Worm (Caenorhabditis elegans) whole organism, mixed stage, embryonic: ENCODE results near the gene rfc-1.

ENCODE experiments used
- M03D4.4 ChIP-seq: sonication (generic microtip); optimal IDR thresholded peaks from 2 replicates; lab custom pipeline; 2017; ENCODE audit warnings: mild to moderate bottlenecking, missing genetic modification characterization, missing compliant biosample characterization
- bed-3 ChIP-seq: fragments of 200-800 bp; sonication (Bioruptor generic); optimal IDR thresholded peaks from 3 replicates; lab custom pipeline; 2018; ENCODE audit warnings: mild to moderate bottlenecking, missing genetic modification characterization, moderate library complexity, missing compliant biosample characterization
- blmp-1 ChIP-seq: fragments of 150-350 bp; optimal IDR thresholded peaks from 2 replicates; lab custom pipeline; 2014; ENCODE audit warnings: missing biosample characterization, missing genetic modification characterization
- ceh-43 ChIP-seq: fragments of 200-800 bp; sonication (Bioruptor generic); optimal IDR thresholded peaks from 2 replicates; lab custom pipeline; 2018; ENCODE audit warnings: mild to moderate bottlenecking, missing genetic modification characterization, moderate library complexity, missing compliant biosample characterization
- ceh-83 ChIP-seq: fragments of 200-800 bp; sonication (Bioruptor generic); optimal IDR thresholded peaks from 2 replicates; lab custom pipeline; 2018; ENCODE audit warnings: mild to moderate bottlenecking, missing genetic modification characterization, missing compliant biosample characterization
- ces-1 ChIP-seq: fragments of 150-350 bp; optimal IDR thresholded peaks from 2 replicates; lab custom pipeline; 2014; ENCODE audit warnings: missing biosample characterization, missing genetic modification reagents, missing genetic modification characterization
- cnd-1 ChIP-seq: fragments of 200-800 bp; sonication (Bioruptor generic); optimal IDR thresholded peaks from 2 replicates; lab custom pipeline; 2018; ENCODE audit warnings: mild to moderate bottlenecking, missing genetic modification characterization, missing compliant biosample characterization
- drap-1 ChIP-seq: fragments of 200-800 bp; sonication (Bioruptor generic); optimal IDR thresholded peaks from 3 replicates; lab custom pipeline; 2018; ENCODE audit warnings: mild to moderate bottlenecking, missing genetic modification characterization, missing compliant biosample characterization
- elt-1 ChIP-seq: sonication (generic microtip); optimal IDR thresholded peaks from 2 replicates; lab custom pipeline; 2017; ENCODE audit warnings: missing genetic modification characterization, mild to moderate bottlenecking, missing compliant biosample characterization, antibody characterized with exemption, moderate library complexity, borderline replicate concordance; ENCODE audit not compliant: insufficient read depth
- flh-1 ChIP-seq: fragments of 200-800 bp; sonication (Bioruptor generic); optimal IDR thresholded peaks from 2 replicates; lab custom pipeline; 2018; ENCODE audit warnings: mild to moderate bottlenecking, missing genetic modification characterization, moderate library complexity, missing compliant biosample characterization
- lin-13 ChIP-seq: fragments of 150-350 bp; optimal IDR thresholded peaks from 2 replicates; lab custom pipeline; 2014; ENCODE audit warnings: missing biosample characterization, missing genetic modification characterization
- lin-32 ChIP-seq: fragments of 200-800 bp; sonication (Bioruptor generic); optimal IDR thresholded peaks from 2 replicates; lab custom pipeline; 2018; ENCODE audit warnings: mild to moderate bottlenecking, missing genetic modification characterization, missing compliant biosample characterization
- lsy-2 ChIP-seq: fragments of 150-350 bp; optimal IDR thresholded peaks from 2 replicates; lab custom pipeline; 2014; ENCODE audit warnings: missing biosample characterization, missing genetic modification characterization
- mep-1 ChIP-seq: fragments of 150-350 bp; optimal IDR thresholded peaks from 2 replicates; lab custom pipeline; 2017; ENCODE audit warnings: missing biosample characterization, missing genetic modification reagents, missing genetic modification characterization, inconsistent platforms
- mls-2 ChIP-seq: sonication (generic microtip); optimal IDR thresholded peaks from 2 replicates; lab custom pipeline; 2016; ENCODE audit warnings: mild to moderate bottlenecking, missing genetic modification characterization, moderate library complexity, missing compliant biosample characterization
- nhr-12 ChIP-seq: fragments of 150-350 bp; optimal IDR thresholded peaks from 2 replicates; lab custom pipeline; 2014; ENCODE audit warnings: missing biosample characterization, missing genetic modification characterization
- nhr-2 ChIP-seq: fragments of 150-350 bp; optimal IDR thresholded peaks from 2 replicates; lab custom pipeline; 2014; ENCODE audit warnings: missing biosample characterization, missing genetic modification characterization
- nhr-237 ChIP-seq: fragments of 150-350 bp; optimal IDR thresholded peaks from 2 replicates; lab custom pipeline; 2014; ENCODE audit warnings: missing biosample characterization, missing genetic modification characterization
- nhr-28 ChIP-seq: fragments of 150-350 bp; optimal IDR thresholded peaks from 2 replicates; lab custom pipeline; 2014; ENCODE audit warnings: missing biosample characterization, missing genetic modification characterization
- nhr-76 ChIP-seq: sonication (generic microtip); optimal IDR thresholded peaks from 2 replicates; lab custom pipeline; 2017; ENCODE audit warnings: missing biosample characterization, missing genetic modification characterization
- sem-2 ChIP-seq: fragments of 200-800 bp; sonication (Bioruptor generic); optimal IDR thresholded peaks from 2 replicates; lab custom pipeline; 2018; ENCODE audit warnings: mild to moderate bottlenecking, missing genetic modification characterization, missing compliant biosample characterization
- snpc-4 ChIP-seq: fragments of 150-350 bp; optimal IDR thresholded peaks from 2 replicates; lab custom pipeline; 2014; ENCODE audit warnings: missing biosample characterization, missing genetic modification characterization
- sptf-1 ChIP-seq: sonication (generic microtip); optimal IDR thresholded peaks from 2 replicates; lab custom pipeline; 2017; ENCODE audit warnings: mild to moderate bottlenecking, missing genetic modification characterization, moderate library complexity, missing compliant biosample characterization
- tbx-8 ChIP-seq: fragments of 200-800 bp; sonication (Bioruptor generic); optimal IDR thresholded peaks from 2 replicates; lab custom pipeline; 2018; ENCODE audit warnings: mild to moderate bottlenecking, missing genetic modification characterization, moderate library complexity, missing compliant biosample characterization
- unc-120 ChIP-seq: sonication (generic microtip); optimal IDR thresholded peaks from 2 replicates; lab custom pipeline; 2017; ENCODE audit warnings: missing genetic modification characterization, missing compliant biosample characterization; ENCODE audit not compliant: poor library complexity, severe bottlenecking
- unc-62 ChIP-seq: fragments of 150-350 bp; optimal IDR thresholded peaks from 2 replicates; lab custom pipeline; 2014; ENCODE audit warnings: missing biosample characterization, missing genetic modification reagents, missing genetic modification characterization
- zip-8 ChIP-seq: fragments of 150-350 bp; optimal IDR thresholded peaks from 2 replicates; lab custom pipeline; 2014; ENCODE audit warnings: missing biosample characterization, missing genetic modification characterization

The rfc-1 gene

DNA sequence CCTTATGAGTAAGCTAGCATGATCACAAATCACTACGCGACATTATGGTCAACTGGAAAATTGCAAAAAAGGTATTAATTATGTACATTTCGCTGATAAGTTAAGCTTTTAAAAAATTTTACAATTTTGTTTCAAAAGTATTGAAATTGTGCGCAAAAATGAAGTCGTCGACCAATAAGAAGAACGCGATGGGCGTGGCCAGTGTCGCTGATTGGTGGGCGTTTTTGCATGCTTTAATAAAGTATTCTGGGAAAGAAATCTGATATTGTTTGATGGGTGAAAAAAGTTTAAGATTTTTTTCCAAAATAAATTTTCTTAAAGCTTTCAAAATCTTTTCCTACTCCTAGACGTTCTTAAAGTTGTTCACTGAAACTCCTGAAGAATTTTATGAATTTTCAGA lies 32.5 kb upstream of the rfc-1 start:
- no peak for TF ChIP-seq nhr-2 (tag; lab: Kevin White, UChicago)
- TF ChIP-seq unc-120 (tag; lab: Kevin White, UChicago): no peak
- TF ChIP-seq ceh-43 (GFP tag; lab: Kevin White, UChicago): no peak
- no peak for TF ChIP-seq blmp-1
- no peak for TF ChIP-seq lsy-2 (tag; lab: Kevin White, UChicago)
- TF ChIP-seq drap-1: no peak
- no peak for TF ChIP-seq nhr-237 (tag; lab: Kevin White, UChicago)
- no peak for TF ChIP-seq sem-2 (GFP tag; lab: Kevin White, UChicago)
- TF ChIP-seq tbx-8 (GFP tag; lab: Kevin White, UChicago): no peak
- no peak for TF ChIP-seq zip-8 (tag; lab: Kevin White, UChicago)
- no peak for TF ChIP-seq snpc-4 (tag; lab: Kevin White, UChicago)
- no peak for TF ChIP-seq nhr-12

DNA sequence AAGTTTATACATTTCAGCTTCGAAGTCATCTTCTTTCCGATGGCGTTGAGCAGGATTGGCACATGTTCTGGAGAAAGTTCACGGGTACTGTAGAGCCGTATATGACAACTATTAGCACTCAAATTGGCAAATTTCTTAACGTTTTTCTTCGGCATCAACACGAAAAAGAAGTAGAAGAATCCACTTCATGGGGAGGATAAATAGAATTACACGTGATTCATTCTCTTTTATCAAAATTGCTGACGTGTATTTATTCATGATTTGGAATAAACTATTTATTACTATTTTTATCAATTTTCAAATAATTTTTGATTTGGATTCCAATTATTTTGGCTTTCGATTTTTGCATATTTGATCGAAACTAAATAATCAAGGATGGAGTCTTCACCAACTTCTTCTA lies 19.9 kb upstream of the rfc-1 start, which contains the start of gene C47E8.1:
TSS of gene C47E8.1 (plus strand) at position 301 of the 400 bp plus-strand sequence.
- no peak for TF ChIP-seq ces-1 (GFP tag; lab: Kevin White, UChicago)
- no peak for TF ChIP-seq nhr-12
- no peak for TF ChIP-seq snpc-4 (tag; lab: Kevin White, UChicago)
- TF ChIP-seq blmp-1: no peak
- no peak for TF ChIP-seq mls-2 (tag; lab: Kevin White, UChicago)
- no peak for TF ChIP-seq nhr-2 (tag; lab: Kevin White, UChicago)
- no peak for TF ChIP-seq nhr-237 (tag; lab: Kevin White, UChicago)
- TF ChIP-seq sem-2 (GFP tag; lab: Kevin White, UChicago): no peak
- TF ChIP-seq sptf-1 (tag; lab: Kevin White, UChicago): no peak
- TF ChIP-seq cnd-1 (tag; lab: Kevin White, UChicago): no peak
- no peak for TF ChIP-seq tbx-8 (GFP tag; lab: Kevin White, UChicago)
- TF ChIP-seq unc-62 (GFP tag; lab: Kevin White, UChicago): no peak
- no peak for TF ChIP-seq M03D4.4 (tag; lab: Kevin White, UChicago)
- no peak for TF ChIP-seq elt-1
- no peak for TF ChIP-seq nhr-28 (tag; lab: Kevin White, UChicago)

DNA sequence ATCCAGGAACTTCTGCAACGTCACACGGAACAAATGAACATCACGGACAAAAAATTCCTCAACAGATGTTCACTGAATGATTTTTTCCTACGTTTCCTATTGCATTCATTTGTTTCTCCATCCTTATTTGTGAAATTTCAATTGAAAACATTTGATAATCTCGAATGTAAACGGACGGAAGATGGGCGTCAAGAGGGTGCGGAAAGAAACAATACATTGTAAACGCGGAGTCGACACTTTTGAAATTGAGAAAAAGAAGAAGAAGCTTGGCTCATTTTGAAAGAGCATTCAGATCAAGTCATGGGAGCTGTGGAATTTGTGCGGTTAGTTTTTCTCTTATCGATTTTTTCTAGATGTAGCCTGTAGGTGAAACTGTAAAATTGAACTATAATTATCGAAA lies 17.2 kb upstream of the rfc-1 start, which contains the start of gene C47E8.9:
TSS of gene C47E8.9 (plus strand) at position 301 of the 400 bp plus-strand sequence.
- no peak for TF ChIP-seq lsy-2 (tag; lab: Kevin White, UChicago)
- no peak for TF ChIP-seq lin-32 (GFP tag; lab: Kevin White, UChicago)
- no peak for TF ChIP-seq nhr-28 (tag; lab: Kevin White, UChicago)
- TF ChIP-seq unc-120 (tag; lab: Kevin White, UChicago): no peak

ce11 chrV:14660608-14661355 lies 15.0 kb upstream of the rfc-1 start, which contains the start of gene srh-17:
Gene srh-17, plus strand, starts transcription at chrV:14661305.
- TF ChIP-seq unc-62 (GFP tag; lab: Kevin White, UChicago): peak; percentile 59
- TF ChIP-seq mep-1: no peak
- TF ChIP-seq elt-1: no peak
- TF ChIP-seq sem-2 (GFP tag; lab: Kevin White, UChicago): no peak

DNA sequence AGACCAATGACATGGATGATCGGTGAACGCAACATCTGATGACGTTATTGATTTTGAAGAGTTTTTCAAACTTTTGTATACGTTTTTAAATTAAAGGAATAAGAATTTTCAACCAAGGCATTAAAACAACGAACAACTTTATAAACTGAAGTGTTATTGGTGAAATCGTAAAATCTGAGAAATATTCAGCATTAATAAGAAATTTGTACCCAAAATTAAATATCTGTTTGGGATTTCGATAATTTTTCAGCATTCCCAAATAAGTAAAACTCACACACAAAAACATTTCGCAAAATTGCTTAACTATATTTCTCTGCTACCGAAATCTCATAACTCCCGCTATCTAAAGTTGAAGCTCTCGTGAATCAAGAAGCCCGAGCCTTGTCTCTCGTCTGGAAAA lies 13.8 kb upstream of the rfc-1 start:
- TF ChIP-seq lin-32 (GFP tag; lab: Kevin White, UChicago) (no peak), M03D4.4 (tag; lab: Kevin White, UChicago) (no peak), sptf-1 (tag; lab: Kevin White, UChicago) (no peak), flh-1 (GFP tag; lab: Kevin White, UChicago) (no peak), elt-1 (no peak), snpc-4 (tag; lab: Kevin White, UChicago) (no peak), unc-62 (GFP tag; lab: Kevin White, UChicago) (no peak), nhr-12 (no peak), mep-1 (no peak), mls-2 (tag; lab: Kevin White, UChicago) (no peak), zip-8 (tag; lab: Kevin White, UChicago) (no peak), cnd-1 (tag; lab: Kevin White, UChicago) (no peak), lin-13 (no peak), bed-3 (no peak), drap-1 (no peak), nhr-76 (tag; lab: Kevin White, UChicago) (no peak), ceh-83 (GFP tag; lab: Kevin White, UChicago) (no peak)
